Fruit fly (Drosophila melanogaster): ENCODE measurements around the gene ND-B8.

- no peak for TF ChIP-seq CG11398 (GFP tag; optimal IDR thresholded peaks at IDR 0.05)
- no peak for TF ChIP-seq ro (GFP tag; IDR thresholded peaks at IDR 0.05)
- TF ChIP-seq CG11696 (GFP tag; IDR thresholded peaks at IDR 0.05) = no peak
- no peak for TF ChIP-seq Mad (GFP tag; optimal IDR thresholded peaks at IDR 0.05)
- TF ChIP-seq sna (GFP tag; IDR thresholded peaks at IDR 0.05; ENCODE audit: partially characterized antibody) = no peak
These were observed 23.6 kb downstream of the ND-B8 start for dm6 chr2L:4477978-4478377.
